Fruit fly (Drosophila melanogaster) whole organism, embryonic: ENCODE data around the gene CG15930.

Experiments
- Atf6 ChIP-seq: fragments of 200-800 bp; sonication (Bioruptor generic); IDR thresholded peaks from 2 replicates; pipeline ENCODE4 v1.3.6; 2022; ENCODE audit warnings: missing biosample characterization, missing genetic modification characterization
- CG10209 ChIP-seq: fragments of 200-800 bp; sonication (Bioruptor generic); optimal IDR thresholded peaks from 3 replicates; lab custom pipeline; 2017; ENCODE audit warnings: missing biosample characterization, mild to moderate bottlenecking, missing genetic modification characterization, missing genetic modification reagents
- CG12769 ChIP-seq: fragments of 200-800 bp; sonication (Bioruptor generic); optimal IDR thresholded peaks from 2 replicates; lab custom pipeline; 2019; ENCODE audit warnings: missing biosample characterization, mild to moderate bottlenecking, missing genetic modification characterization, moderate library complexity
- CG13775 ChIP-seq: fragments of 200-800 bp; sonication (Bioruptor generic); optimal IDR thresholded peaks from 3 replicates; lab custom pipeline; 2017; ENCODE audit warnings: missing biosample characterization, mild to moderate bottlenecking, missing genetic modification characterization
- CG15269 ChIP-seq: fragments of 200-800 bp; sonication (Bioruptor generic); optimal IDR thresholded peaks from 2 replicates; lab custom pipeline; 2018; ENCODE audit warnings: missing biosample characterization, mild to moderate bottlenecking, missing genetic modification characterization, moderate library complexity
- CG16863 ChIP-seq: fragments of 200-800 bp; sonication (Bioruptor generic); optimal IDR thresholded peaks from 3 replicates; lab custom pipeline; 2016; ENCODE audit warnings: missing biosample characterization, missing genetic modification characterization
- CG17359 ChIP-seq: fragments of 200-800 bp; sonication (Bioruptor generic); optimal IDR thresholded peaks from 3 replicates; lab custom pipeline; 2018; ENCODE audit warnings: missing biosample characterization, mild to moderate bottlenecking, missing genetic modification characterization, moderate library complexity
- CG2129 ChIP-seq: fragments of 200-800 bp; sonication (Bioruptor generic); IDR thresholded peaks from 2 replicates; pipeline ENCODE4 v1.3.6; 2022; ENCODE audit warnings: missing biosample characterization, missing genetic modification characterization; ENCODE audit not compliant: partially characterized antibody
- CG2202 ChIP-seq: fragments of 200-800 bp; sonication (Bioruptor generic); optimal IDR thresholded peaks from 2 replicates; lab custom pipeline; 2018; ENCODE audit warnings: missing biosample characterization, mild to moderate bottlenecking, missing genetic modification characterization
- CG2678 ChIP-seq: fragments of 200-800 bp; sonication (Bioruptor generic); optimal IDR thresholded peaks from 3 replicates; lab custom pipeline; 2019; ENCODE audit warnings: missing biosample characterization, mild to moderate bottlenecking, missing genetic modification characterization, moderate library complexity
- CG3163 ChIP-seq: fragments of 200-800 bp; sonication (Bioruptor generic); optimal IDR thresholded peaks from 3 replicates; lab custom pipeline; 2016; ENCODE audit warnings: missing biosample characterization, missing genetic modification characterization
- CG3995 ChIP-seq: fragments of 200-800 bp; sonication (Bioruptor generic); optimal IDR thresholded peaks from 3 replicates; lab custom pipeline; 2016; ENCODE audit warnings: missing biosample characterization, missing genetic modification characterization
- CG4424 ChIP-seq: fragments of 200-800 bp; sonication (Bioruptor generic); optimal IDR thresholded peaks from 3 replicates; lab custom pipeline; 2016; ENCODE audit warnings: missing biosample characterization, missing genetic modification characterization
- CG6175 ChIP-seq: fragments of 200-800 bp; sonication (Bioruptor generic); IDR thresholded peaks from 3 replicates; pipeline ENCODE4 v1.3.6; 2022; ENCODE audit warnings: missing biosample characterization, missing genetic modification characterization
- CG6765 ChIP-seq: fragments of 200-800 bp; sonication (Bioruptor generic); optimal IDR thresholded peaks from 3 replicates; lab custom pipeline; 2017; ENCODE audit warnings: missing biosample characterization, mild to moderate bottlenecking, missing genetic modification characterization
- CG7839 ChIP-seq: fragments of 200-800 bp; sonication (Bioruptor generic); optimal IDR thresholded peaks from 3 replicates; lab custom pipeline; 2018; ENCODE audit warnings: missing biosample characterization, mild to moderate bottlenecking, missing genetic modification characterization, moderate library complexity
- CG8765 ChIP-seq: fragments of 200-800 bp; sonication (Bioruptor generic); IDR thresholded peaks from 2 replicates; pipeline ENCODE4 v1.3.6; 2022; ENCODE audit warnings: missing biosample characterization, missing genetic modification characterization
- CG9817 ChIP-seq: fragments of 200-800 bp; sonication (Bioruptor generic); optimal IDR thresholded peaks from 2 replicates; lab custom pipeline; 2018; ENCODE audit warnings: missing biosample characterization, mild to moderate bottlenecking, missing genetic modification characterization, moderate library complexity
- D ChIP-seq, 2 experiments: fragments of 200-800 bp in 1 of 2; fragments of >200 bp in 1 of 2; sonication (Bioruptor generic) in 1 of 2; optimal IDR thresholded peaks; 2 replicates in 1 of 2; 3 replicates in 1 of 2; lab custom pipeline; 2017; ENCODE audit warnings: mild to moderate bottlenecking in 1 of 2, missing biosample characterization in 1 of 2, missing genetic modification characterization in 1 of 2, missing genetic modification reagents in 1 of 2
- Dip2 ChIP-seq: fragments of 200-800 bp; sonication (Bioruptor generic); IDR thresholded peaks from 2 replicates; pipeline ENCODE4 v1.3.6; 2022; ENCODE audit warnings: missing biosample characterization, missing genetic modification characterization
- Doc2 ChIP-seq: fragments of 200-800 bp; sonication (Bioruptor generic); IDR thresholded peaks from 2 replicates; pipeline ENCODE4 v1.3.6; 2022; ENCODE audit warnings: missing biosample characterization, missing genetic modification characterization
- Doc3 ChIP-seq: fragments of 200-800 bp; sonication (Bioruptor generic); IDR thresholded peaks from 3 replicates; pipeline ENCODE4 v1.3.6; 2022; ENCODE audit warnings: missing biosample characterization, missing genetic modification characterization; ENCODE audit not compliant: partially characterized antibody
- Dp ChIP-seq: fragments of 200-800 bp; sonication (Bioruptor generic); optimal IDR thresholded peaks from 2 replicates; lab custom pipeline; 2018; ENCODE audit warnings: missing biosample characterization, mild to moderate bottlenecking, missing genetic modification characterization, moderate library complexity
- Ets65A ChIP-seq: fragments of 200-800 bp; sonication (Bioruptor generic); peaks from one replicate; lab custom pipeline; 2016; ENCODE audit warnings: missing biosample characterization, missing genetic modification characterization
- Hand ChIP-seq: fragments of 200-800 bp; sonication (Bioruptor generic); optimal IDR thresholded peaks from 2 replicates; lab custom pipeline; 2017; ENCODE audit warnings: mild to moderate bottlenecking, missing biosample characterization, missing genetic modification reagents, missing genetic modification characterization
- Hey ChIP-seq: fragments of 200-800 bp; sonication (Bioruptor generic); optimal IDR thresholded peaks from 3 replicates; lab custom pipeline; 2018; ENCODE audit warnings: missing biosample characterization, mild to moderate bottlenecking, missing genetic modification characterization
- Hmr ChIP-seq: fragments of 200-800 bp; sonication (Bioruptor generic); optimal IDR thresholded peaks from 3 replicates; lab custom pipeline; 2017; ENCODE audit warnings: mild to moderate bottlenecking, missing biosample characterization, missing genetic modification reagents, missing genetic modification characterization
- Hr39 ChIP-seq: fragments of >200 bp; optimal IDR thresholded peaks from 2 replicates; lab custom pipeline; 2017
- Hr78 ChIP-seq, 2 experiments: fragments of 200-800 bp in 1 of 2; fragments of >200 bp in 1 of 2; sonication (Bioruptor generic) in 1 of 2; optimal IDR thresholded peaks; 2 replicates each; lab custom pipeline; 2017 to 2019; ENCODE audit warnings: missing biosample characterization in 2 of 2, missing genetic modification characterization in 2 of 2, mild to moderate bottlenecking in 1 of 2, moderate library complexity in 1 of 2
- Hsf ChIP-seq: fragments of 200-800 bp; sonication (Bioruptor generic); optimal IDR thresholded peaks from 3 replicates; lab custom pipeline; 2016; ENCODE audit warnings: missing biosample characterization, missing genetic modification characterization
- MTF-1 ChIP-seq: fragments of 200-800 bp; sonication (Bioruptor generic); optimal IDR thresholded peaks from 2 replicates; lab custom pipeline; 2018; ENCODE audit warnings: missing biosample characterization, mild to moderate bottlenecking, missing genetic modification characterization, borderline replicate concordance
- Meics ChIP-seq: fragments of 200-800 bp; sonication (Bioruptor generic); optimal IDR thresholded peaks from 2 replicates; lab custom pipeline; 2017; ENCODE audit warnings: missing biosample characterization, mild to moderate bottlenecking, missing genetic modification characterization
- Mes4 ChIP-seq: fragments of 200-800 bp; sonication (Bioruptor generic); optimal IDR thresholded peaks from 2 replicates; lab custom pipeline; 2016; ENCODE audit warnings: missing biosample characterization, missing genetic modification characterization
- Poxn ChIP-seq: fragments of 200-800 bp; sonication (Bioruptor generic); IDR thresholded peaks from 2 replicates; pipeline ENCODE4 v1.3.6; 2022; ENCODE audit warnings: missing biosample characterization, missing genetic modification characterization
- YL-1 ChIP-seq: fragments of 200-800 bp; sonication (Bioruptor generic); optimal IDR thresholded peaks from 3 replicates; lab custom pipeline; 2017; ENCODE audit warnings: missing biosample characterization, mild to moderate bottlenecking, missing genetic modification characterization
- aop ChIP-seq: fragments of 200-800 bp; sonication (Bioruptor generic); IDR thresholded peaks from 2 replicates; pipeline ENCODE4 v1.3.6; 2022; ENCODE audit warnings: missing biosample characterization, missing genetic modification characterization
- cad ChIP-seq: fragments of >200 bp; optimal IDR thresholded peaks from 2 replicates; lab custom pipeline; 2017; ENCODE audit warnings: missing biosample characterization, missing genetic modification characterization
- cato ChIP-seq: fragments of 200-800 bp; sonication (Bioruptor generic); optimal IDR thresholded peaks from 2 replicates; lab custom pipeline; 2016; ENCODE audit warnings: missing biosample characterization, missing genetic modification characterization, borderline replicate concordance
- chn ChIP-seq: fragments of 200-800 bp; sonication (Bioruptor generic); optimal IDR thresholded peaks from 2 replicates; lab custom pipeline; 2016; ENCODE audit warnings: missing biosample characterization, missing genetic modification characterization
- hb ChIP-seq: fragments of 200-800 bp; sonication (Bioruptor generic); IDR thresholded peaks from 3 replicates; pipeline ENCODE4 v1.3.6; 2022; ENCODE audit warnings: missing biosample characterization, missing genetic modification characterization; ENCODE audit not compliant: partially characterized antibody
- jumu ChIP-seq: fragments of 200-800 bp; sonication (Bioruptor generic); optimal IDR thresholded peaks from 3 replicates; lab custom pipeline; 2016; ENCODE audit warnings: missing biosample characterization, missing genetic modification characterization
- kay ChIP-seq: fragments of 200-800 bp; sonication (Bioruptor generic); optimal IDR thresholded peaks from 2 replicates; lab custom pipeline; 2016; ENCODE audit warnings: missing biosample characterization, missing genetic modification characterization
- peb ChIP-seq: fragments of 200-800 bp; sonication (Bioruptor generic); IDR thresholded peaks from 2 replicates; pipeline ENCODE4 v1.3.6; 2022; ENCODE audit warnings: missing biosample characterization, missing genetic modification characterization
- schlank ChIP-seq: fragments of 200-800 bp; sonication (Bioruptor generic); optimal IDR thresholded peaks from 2 replicates; lab custom pipeline; 2018; ENCODE audit warnings: missing biosample characterization, mild to moderate bottlenecking, missing genetic modification characterization
- sens ChIP-seq: fragments of 200-800 bp; sonication (Bioruptor generic); peaks from one replicate; lab custom pipeline; 2016; ENCODE audit warnings: missing biosample characterization, missing genetic modification characterization
- sima ChIP-seq: fragments of 200-800 bp; sonication (Bioruptor generic); optimal IDR thresholded peaks from 2 replicates; lab custom pipeline; 2016; ENCODE audit warnings: missing biosample characterization, missing genetic modification characterization
- so ChIP-seq: fragments of 200-800 bp; sonication (Bioruptor generic); IDR thresholded peaks from 3 replicates; pipeline ENCODE4 v1.3.6; 2022; ENCODE audit warnings: missing biosample characterization, missing genetic modification characterization
- tio ChIP-seq: fragments of 200-800 bp; sonication (Bioruptor generic); optimal IDR thresholded peaks from 2 replicates; lab custom pipeline; 2017; ENCODE audit warnings: missing biosample characterization, missing genetic modification characterization, inconsistent platforms
- tup ChIP-seq: fragments of 200-800 bp; sonication (Bioruptor generic); optimal IDR thresholded peaks from 2 replicates; lab custom pipeline; 2016; ENCODE audit warnings: missing biosample characterization, mild to moderate bottlenecking, missing genetic modification characterization, moderate library complexity
- wdn ChIP-seq: fragments of 200-800 bp; sonication (Bioruptor generic); IDR thresholded peaks from 2 replicates; pipeline ENCODE4 v1.3.6; 2022; ENCODE audit warnings: missing biosample characterization, missing genetic modification characterization

The CG15930 gene

DNA sequence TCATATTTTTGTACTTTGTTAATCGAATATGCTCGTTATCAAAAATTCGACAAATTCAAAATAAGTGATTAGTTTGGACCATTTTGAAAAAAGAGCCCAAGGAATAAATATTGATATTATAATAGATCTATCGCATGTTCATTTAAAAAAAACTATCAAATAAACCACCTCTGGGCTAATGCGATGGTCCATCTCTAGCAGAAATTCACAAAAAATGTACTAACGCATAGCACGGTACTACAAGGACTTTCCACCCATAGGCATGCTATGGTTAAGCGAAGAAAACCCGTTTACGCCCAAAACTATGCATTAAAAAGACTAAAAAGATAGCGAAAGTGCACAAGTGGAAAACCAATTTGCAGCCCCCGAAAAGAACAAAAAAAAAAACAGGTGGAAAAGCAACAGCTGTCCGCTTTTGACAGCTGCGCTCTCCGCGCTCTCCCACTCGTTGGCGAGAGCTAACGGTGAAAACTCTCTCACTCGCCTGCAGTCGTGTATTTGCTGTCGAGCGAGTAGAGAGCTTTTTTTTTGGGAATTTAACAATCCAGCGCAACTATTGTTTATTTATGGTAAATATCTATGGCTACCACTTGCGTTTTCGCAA lies 15.3 kb upstream of the CG15930 start, which contains the start of gene CanB (continued):
- TF ChIP-seq Ets65A (GFP tag; lab: Kevin White, UChicago) (no peak), wdn (GFP tag; lab: Robert Waterston, UW) (no peak), CG6765 (no peak), CG16863 (no peak), CG7839 (tag; lab: Kevin White, UChicago) (peak; percentile 23), schlank (tag; lab: Kevin White, UChicago) (no peak), Poxn (GFP tag; lab: Robert Waterston, UW) (no peak), sens (GFP tag; lab: Kevin White, UChicago) (peak; percentile 82), peb (GFP tag; lab: Robert Waterston, UW) (no peak), Hmr (GFP tag; lab: Kevin White, UChicago) (peak; percentile 30), jumu (no peak), CG6175 (GFP tag; lab: Robert Waterston, UW) (no peak), CG2202 (tag; lab: Kevin White, UChicago) (no peak), YL-1 (no peak), Hey (tag; lab: Kevin White, UChicago) (no peak), tup (no peak), kay (GFP tag; lab: Kevin White, UChicago) (no peak), CG17359 (tag; lab: Kevin White, UChicago) (no peak), CG13775 (GFP tag; lab: Kevin White, UChicago) (no peak), CG3163 (peak; percentile 2), Hsf (GFP tag; lab: Kevin White, UChicago) (no peak), CG2129 (GFP tag; lab: Robert Waterston, UW) (peak; percentile 69), MTF-1 (GFP tag; lab: Kevin White, UChicago) (no peak), Mes4 (GFP tag; lab: Kevin White, UChicago) (no peak), cato (no peak), Meics (no peak), CG3995 (GFP tag; lab: Kevin White, UChicago) (peak; percentile 38), Doc3 (GFP tag; lab: Robert Waterston, UW) (peak; percentile 55; the same call in 2 of the 3 replicates), CG4424 (peak; percentile 13), sima (GFP tag; lab: Kevin White, UChicago) (no peak), Atf6 (GFP tag; lab: Robert Waterston, UW) (no peak), CG12769 (no peak), Dip2 (GFP tag; lab: Robert Waterston, UW) (no peak), aop (GFP tag; lab: Robert Waterston, UW) (no peak), CG8765 (GFP tag; lab: Robert Waterston, UW) (no peak), Hand (GFP tag; lab: Kevin White, UChicago) (no peak), CG15269 (tag; lab: Kevin White, UChicago) (no peak), CG10209 (GFP tag; lab: Kevin White, UChicago) (no peak), cad (GFP tag; lab: Kevin White, UChicago) (no peak), so (GFP tag; lab: Robert Waterston, UW) (no peak), Doc2 (GFP tag; lab: Robert Waterston, UW) (no peak), hb (GFP tag; lab: Robert Waterston, UW) (no peak), D (optimal IDR thresholded peaks at IDR 0.05; lab: Kevin White, UChicago) (no peak), D (GFP tag; optimal IDR thresholded peaks at IDR 0.05; lab: Kevin White, UChicago) (no peak), Hr39 (lab: Kevin White, UChicago) (no peak), Hr78 (GFP tag; optimal IDR thresholded peaks at IDR 0.05; lab: Kevin White, UChicago) (no peak), chn (GFP tag; lab: Kevin White, UChicago) (no peak), CG9817 (tag; lab: Kevin White, UChicago) (peak; percentile 5), Dp (GFP tag; lab: Kevin White, UChicago) (peak; percentile 4), tio (GFP tag; lab: Kevin White, UChicago) (no peak), CG2678 (tag; lab: Kevin White, UChicago) (peak; percentile 9)
